Fruit fly (Drosophila melanogaster) whole organism, embryonic: ENCODE results near the gene meigo.

ENCODE experiments used
- Antp ChIP-seq: fragments of 200-800 bp; sonication (Bioruptor generic); optimal IDR thresholded peaks from 3 replicates; lab custom pipeline; 2016; ENCODE audit warnings: missing biosample characterization, missing genetic modification characterization
- B-H2 ChIP-seq: fragments of 200-800 bp; sonication (Bioruptor generic); optimal IDR thresholded peaks from 2 replicates; lab custom pipeline; 2018; ENCODE audit warnings: missing biosample characterization, mild to moderate bottlenecking, missing genetic modification characterization
- CG10267 ChIP-seq: fragments of 200-800 bp; sonication (Bioruptor generic); optimal IDR thresholded peaks from 2 replicates; lab custom pipeline; 2018; ENCODE audit warnings: missing biosample characterization, mild to moderate bottlenecking, missing genetic modification characterization, moderate library complexity
- CG10543 ChIP-seq: fragments of 200-800 bp; sonication (Bioruptor generic); optimal IDR thresholded peaks from 3 replicates; lab custom pipeline; 2017; ENCODE audit warnings: missing biosample characterization, mild to moderate bottlenecking, missing genetic modification characterization, moderate library complexity
- CG13894 ChIP-seq: fragments of 200-800 bp; sonication (Bioruptor generic); optimal IDR thresholded peaks from 3 replicates; lab custom pipeline; 2018; ENCODE audit warnings: missing biosample characterization, mild to moderate bottlenecking, missing genetic modification characterization, moderate library complexity
- CG4328 ChIP-seq: fragments of 200-800 bp; sonication (Bioruptor generic); optimal IDR thresholded peaks from 3 replicates; lab custom pipeline; 2017; ENCODE audit warnings: missing biosample characterization, missing genetic modification reagents, missing genetic modification characterization
- CG4617 ChIP-seq: fragments of 200-800 bp; sonication (Bioruptor generic); optimal IDR thresholded peaks from 3 replicates; lab custom pipeline; 2016; ENCODE audit warnings: missing biosample characterization, missing genetic modification characterization, borderline replicate concordance
- CG4730 ChIP-seq: fragments of 200-800 bp; sonication (Bioruptor generic); IDR thresholded peaks from 2 replicates; pipeline ENCODE4 v1.3.6; 2022; ENCODE audit warnings: missing biosample characterization, missing genetic modification characterization
- CG8478 ChIP-seq: fragments of >200 bp; optimal IDR thresholded peaks from 2 replicates; lab custom pipeline; 2018
- Chrac-16 ChIP-seq: fragments of 200-800 bp; sonication (Bioruptor generic); optimal IDR thresholded peaks from 3 replicates; lab custom pipeline; 2016; ENCODE audit warnings: missing biosample characterization, missing genetic modification characterization
- CoRest ChIP-seq: fragments of 200-800 bp; sonication (Bioruptor generic); optimal IDR thresholded peaks from 3 replicates; lab custom pipeline; 2018; ENCODE audit warnings: missing biosample characterization, mild to moderate bottlenecking, missing genetic modification characterization, moderate library complexity
- D ChIP-seq, 2 experiments: fragments of 200-800 bp in 1 of 2; fragments of >200 bp in 1 of 2; sonication (Bioruptor generic) in 1 of 2; optimal IDR thresholded peaks; 2 replicates in 1 of 2; 3 replicates in 1 of 2; lab custom pipeline; 2017; ENCODE audit warnings: mild to moderate bottlenecking in 1 of 2, missing biosample characterization in 1 of 2, missing genetic modification characterization in 1 of 2, missing genetic modification reagents in 1 of 2
- Fer2 ChIP-seq: fragments of 200-800 bp; sonication (Bioruptor generic); optimal IDR thresholded peaks from 2 replicates; lab custom pipeline; 2018; ENCODE audit warnings: missing biosample characterization, mild to moderate bottlenecking, missing genetic modification characterization, moderate library complexity
- HLH54F ChIP-seq: fragments of 200-800 bp; sonication (Bioruptor generic); optimal IDR thresholded peaks from 3 replicates; lab custom pipeline; 2016; ENCODE audit warnings: missing biosample characterization, missing genetic modification characterization
- Hr51 ChIP-seq, 2 experiments: fragments of 200-800 bp; sonication (Bioruptor generic); optimal IDR thresholded peaks; 2 replicates in 1 of 2; 3 replicates in 1 of 2; lab custom pipeline; 2016 to 2018; ENCODE audit warnings: missing biosample characterization in 2 of 2, missing genetic modification characterization in 2 of 2, mild to moderate bottlenecking in 1 of 2, moderate library complexity in 1 of 2
- Max ChIP-seq: fragments of 200-800 bp; sonication (Bioruptor generic); optimal IDR thresholded peaks from 2 replicates; lab custom pipeline; 2016; ENCODE audit warnings: missing biosample characterization, mild to moderate bottlenecking, missing genetic modification characterization
- Med ChIP-seq: fragments of 200-800 bp; sonication (Bioruptor generic); peaks from one replicate; lab custom pipeline; 2016; ENCODE audit warnings: missing biosample characterization, missing genetic modification characterization, mild to moderate bottlenecking, inconsistent platforms, moderate library complexity
- Mrtf ChIP-seq: fragments of 200-800 bp; sonication (Bioruptor generic); IDR thresholded peaks from 3 replicates; pipeline ENCODE4 v1.3.6; 2022; ENCODE audit warnings: missing biosample characterization, missing genetic modification characterization
- Neu2 ChIP-seq: fragments of 200-800 bp; sonication (Bioruptor generic); optimal IDR thresholded peaks from 3 replicates; lab custom pipeline; 2016; ENCODE audit warnings: missing biosample characterization, missing genetic modification characterization, borderline replicate concordance
- Nf-YA ChIP-seq: fragments of 200-800 bp; sonication (Bioruptor generic); IDR thresholded peaks from 2 replicates; pipeline ENCODE4 v1.3.6; 2022; ENCODE audit warnings: missing biosample characterization, missing genetic modification characterization
- Optix ChIP-seq: fragments of 200-800 bp; sonication (Bioruptor generic); IDR thresholded peaks from 3 replicates; pipeline ENCODE4 v1.3.6; 2022; ENCODE audit warnings: missing biosample characterization, missing genetic modification characterization
- Sry-δ ChIP-seq: fragments of 200-800 bp; sonication (Bioruptor generic); optimal IDR thresholded peaks from 2 replicates; lab custom pipeline; 2016; ENCODE audit warnings: missing biosample characterization, missing genetic modification characterization
- YL-1 ChIP-seq: fragments of 200-800 bp; sonication (Bioruptor generic); optimal IDR thresholded peaks from 3 replicates; lab custom pipeline; 2017; ENCODE audit warnings: missing biosample characterization, mild to moderate bottlenecking, missing genetic modification characterization
- ato ChIP-seq: fragments of 200-800 bp; sonication (Bioruptor generic); IDR thresholded peaks from 2 replicates; pipeline ENCODE4 v1.3.6; 2022; ENCODE audit warnings: missing biosample characterization, missing genetic modification characterization; ENCODE audit not compliant: partially characterized antibody
- bab2 ChIP-seq: fragments of 200-800 bp; sonication (Bioruptor generic); optimal IDR thresholded peaks from 2 replicates; lab custom pipeline; 2016; ENCODE audit warnings: missing biosample characterization, missing genetic modification characterization
- bsh ChIP-seq, 2 experiments: fragments of 200-800 bp; sonication (Bioruptor generic); optimal IDR thresholded peaks; 2 replicates each; lab custom pipeline; 2017 to 2018; ENCODE audit warnings: mild to moderate bottlenecking in 2 of 2, missing biosample characterization in 2 of 2, missing genetic modification characterization in 2 of 2, moderate library complexity in 1 of 2
- chm ChIP-seq: fragments of 200-800 bp; sonication (Bioruptor generic); IDR thresholded peaks from 2 replicates; pipeline ENCODE4 v1.3.6; 2022; ENCODE audit warnings: missing biosample characterization, missing genetic modification characterization
- dimm ChIP-seq: fragments of 200-800 bp; sonication (Bioruptor generic); IDR thresholded peaks from 2 replicates; pipeline ENCODE4 v1.3.6; 2022; ENCODE audit warnings: missing biosample characterization, missing genetic modification characterization
- eve ChIP-seq, 2 experiments: fragments of >200 bp; optimal IDR thresholded peaks; 2 replicates each; lab custom pipeline; 2017; ENCODE audit warnings: missing biosample characterization in 2 of 2, missing genetic modification characterization in 2 of 2
- exex ChIP-seq: fragments of 200-800 bp; sonication (Bioruptor generic); optimal IDR thresholded peaks from 4 replicates; lab custom pipeline; 2018; ENCODE audit warnings: missing biosample characterization, mild to moderate bottlenecking, missing genetic modification characterization, moderate library complexity
- eyg ChIP-seq: fragments of 200-800 bp; sonication (Bioruptor generic); optimal IDR thresholded peaks from 3 replicates; lab custom pipeline; 2016; ENCODE audit warnings: missing biosample characterization, missing genetic modification characterization
- gcm ChIP-seq: fragments of 200-800 bp; sonication (Bioruptor generic); optimal IDR thresholded peaks from 2 replicates; lab custom pipeline; 2019; ENCODE audit warnings: missing biosample characterization, mild to moderate bottlenecking, missing genetic modification characterization, moderate library complexity
- gsb ChIP-seq: fragments of 200-800 bp; sonication (Bioruptor generic); IDR thresholded peaks from 2 replicates; pipeline ENCODE4 v1.3.6; 2022; ENCODE audit warnings: missing biosample characterization, missing genetic modification characterization
- inv ChIP-seq: fragments of 200-800 bp; sonication (Bioruptor generic); IDR thresholded peaks from 2 replicates; pipeline ENCODE4 v1.3.6; 2022; ENCODE audit warnings: missing biosample characterization, missing genetic modification characterization; ENCODE audit not compliant: partially characterized antibody
- klu ChIP-seq: fragments of 200-800 bp; sonication (Bioruptor generic); IDR thresholded peaks from 2 replicates; pipeline ENCODE4 v1.3.6; 2022; ENCODE audit warnings: missing biosample characterization, missing genetic modification characterization
- kni ChIP-seq: fragments of 200-800 bp; sonication (Bioruptor generic); optimal IDR thresholded peaks from 3 replicates; lab custom pipeline; 2017; ENCODE audit warnings: mild to moderate bottlenecking, missing biosample characterization, missing genetic modification reagents, missing genetic modification characterization
- nau ChIP-seq: fragments of 200-800 bp; sonication (Bioruptor generic); optimal IDR thresholded peaks from 3 replicates; lab custom pipeline; 2017; ENCODE audit warnings: missing biosample characterization, mild to moderate bottlenecking, missing genetic modification characterization, missing genetic modification reagents
- pnt ChIP-seq: fragments of 200-800 bp; sonication (Bioruptor generic); optimal IDR thresholded peaks from 3 replicates; lab custom pipeline; 2016; ENCODE audit warnings: missing biosample characterization, missing genetic modification characterization
- ro ChIP-seq: fragments of 200-800 bp; sonication (Bioruptor generic); IDR thresholded peaks from 2 replicates; pipeline ENCODE4 v1.3.6; 2022; ENCODE audit warnings: missing biosample characterization, missing genetic modification characterization
- scrt ChIP-seq: fragments of 200-800 bp; sonication (Bioruptor generic); optimal IDR thresholded peaks from 2 replicates; lab custom pipeline; 2018; ENCODE audit warnings: missing biosample characterization, mild to moderate bottlenecking, missing genetic modification characterization, moderate library complexity
- sens-2 ChIP-seq: fragments of 200-800 bp; sonication (Bioruptor generic); IDR thresholded peaks from 2 replicates; pipeline ENCODE4 v1.3.6; 2022; ENCODE audit warnings: missing biosample characterization, missing genetic modification characterization
- sr ChIP-seq: fragments of 200-800 bp; sonication (Bioruptor generic); IDR thresholded peaks from 3 replicates; pipeline ENCODE4 v1.3.6; 2022; ENCODE audit warnings: missing biosample characterization, missing genetic modification characterization
- trh ChIP-seq: fragments of 200-800 bp; sonication (Bioruptor generic); optimal IDR thresholded peaks from 2 replicates; lab custom pipeline; 2016; ENCODE audit warnings: missing biosample characterization, missing genetic modification characterization
- vnd ChIP-seq: fragments of 200-800 bp; sonication (Bioruptor generic); IDR thresholded peaks from 3 replicates; pipeline ENCODE4 v1.3.6; 2022; ENCODE audit warnings: missing biosample characterization, missing genetic modification characterization; ENCODE audit not compliant: partially characterized antibody
- vvl ChIP-seq: fragments of 200-800 bp; sonication (Bioruptor generic); IDR thresholded peaks from 2 replicates; pipeline ENCODE4 v1.3.6; 2022; ENCODE audit warnings: missing biosample characterization, missing genetic modification characterization
- wor ChIP-seq: fragments of 200-800 bp; sonication (Bioruptor generic); IDR thresholded peaks from 2 replicates; pipeline ENCODE4 v1.3.6; 2022; ENCODE audit warnings: missing biosample characterization, missing genetic modification characterization
- zfh2 ChIP-seq: fragments of 200-800 bp; sonication (Bioruptor generic); optimal IDR thresholded peaks from 2 replicates; lab custom pipeline; 2016; ENCODE audit warnings: missing biosample characterization, missing genetic modification characterization

The meigo gene

DNA sequence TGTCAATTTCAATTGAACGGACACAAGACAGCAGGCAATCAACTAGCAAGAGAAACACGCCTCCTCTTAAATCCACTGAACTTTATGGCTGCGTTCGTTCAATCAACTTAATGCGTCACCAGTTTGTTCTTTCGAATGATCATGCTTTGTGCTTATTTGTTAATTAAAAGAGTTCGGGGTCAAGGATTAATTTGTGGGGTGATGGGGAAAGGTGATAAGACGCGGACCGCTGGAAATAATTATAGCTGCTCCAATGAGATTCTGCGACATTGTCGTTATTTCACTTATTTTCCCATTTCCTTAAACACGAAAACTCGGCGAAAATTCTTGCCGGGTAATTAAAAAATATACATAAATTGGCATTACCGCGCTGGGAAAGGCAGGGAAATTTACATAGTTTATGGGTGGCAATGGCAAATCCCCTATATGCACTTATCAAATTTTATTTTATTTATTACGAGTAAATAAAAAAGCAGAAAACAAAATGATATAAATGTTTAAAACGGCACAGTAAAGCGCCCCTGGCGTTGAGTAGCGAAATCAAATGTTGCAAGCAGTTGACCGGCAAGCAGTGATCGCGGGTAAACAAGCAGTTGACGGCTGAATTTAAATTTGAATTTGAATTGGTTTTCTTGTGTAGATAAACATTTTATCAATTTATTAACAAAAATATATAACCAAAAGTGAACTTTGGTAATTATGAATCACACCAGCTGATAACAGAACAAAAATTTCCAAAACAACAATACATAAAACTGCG, 46.5 kb downstream of the meigo start (continued):
- 0 out of 2 replicates have a peak, but pooled peaks have one; percentile 34 for TF ChIP-seq ato (GFP tag; lab: Robert Waterston, UW)
- peak; percentile 52; the same call in 1 of the 2 replicates for TF ChIP-seq sens-2 (GFP tag; lab: Robert Waterston, UW)
- peak; percentile 76 for TF ChIP-seq Max
- TF ChIP-seq D (optimal IDR thresholded peaks at IDR 0.05; lab: Kevin White, UChicago) = no peak
- TF ChIP-seq D (GFP tag; optimal IDR thresholded peaks at IDR 0.05; lab: Kevin White, UChicago) = peak; percentile 58
- TF ChIP-seq pnt (GFP tag; lab: Kevin White, UChicago) = peak; percentile 43
- no peak; the same call in 1 of the 2 replicates for TF ChIP-seq wor (GFP tag; lab: Robert Waterston, UW)

DNA sequence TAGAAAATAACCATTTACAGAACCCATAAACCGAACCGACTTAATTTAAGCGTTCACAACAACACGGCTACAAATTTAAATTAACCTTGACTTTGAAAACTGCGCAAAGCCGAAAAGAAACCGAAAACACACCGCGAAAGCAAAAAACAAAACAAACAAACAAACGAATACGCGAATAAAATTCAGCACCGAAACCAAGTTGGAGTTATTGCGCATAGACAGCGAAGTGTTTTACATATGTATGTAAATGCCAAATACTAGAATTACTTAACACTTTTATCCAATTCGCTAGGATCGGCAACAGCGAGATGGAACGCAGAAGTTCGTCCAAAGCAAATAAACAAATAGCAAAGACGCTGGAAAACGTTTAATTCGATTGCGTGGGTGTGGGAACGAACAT, 47.6 kb downstream of the meigo start:
- no peak for TF ChIP-seq Hr51 (GFP tag; optimal IDR thresholded peaks at IDR 0.05; lab: Kevin White, UChicago)
- TF ChIP-seq trh = no peak
- no peak for TF ChIP-seq CG4328 (GFP tag; lab: Kevin White, UChicago)
- peak in 1 of 2 experiments; percentile 47 for TF ChIP-seq eve (GFP tag; optimal IDR thresholded peaks at IDR 0.05; lab: Kevin White, UChicago)
- TF ChIP-seq CG4617 (GFP tag; lab: Kevin White, UChicago) = no peak
- no peak for TF ChIP-seq gsb (GFP tag; lab: Robert Waterston, UW)
- TF ChIP-seq CoRest (tag; lab: Kevin White, UChicago) = no peak
- no peak for TF ChIP-seq klu (GFP tag; lab: Robert Waterston, UW)
- TF ChIP-seq Mrtf (GFP tag; lab: Robert Waterston, UW) = no peak
- TF ChIP-seq bsh (GFP tag; optimal IDR thresholded peaks at IDR 0.05; lab: Kevin White, UChicago) = no peak
- TF ChIP-seq scrt (GFP tag; lab: Kevin White, UChicago) = no peak
- no peak for TF ChIP-seq YL-1
- TF ChIP-seq vnd (GFP tag; lab: Robert Waterston, UW) = no peak
- TF ChIP-seq chm (GFP tag; lab: Robert Waterston, UW) = no peak
- TF ChIP-seq Neu2 (GFP tag; lab: Kevin White, UChicago) = no peak
- TF ChIP-seq vvl (GFP tag; lab: Robert Waterston, UW) = 0 out of 2 replicates have a peak, but pooled peaks have one; percentile 17
- TF ChIP-seq inv = no peak
- no peak for TF ChIP-seq eyg (GFP tag; lab: Kevin White, UChicago)
- no peak for TF ChIP-seq Optix
- no peak for TF ChIP-seq HLH54F
- no peak for TF ChIP-seq Med
- TF ChIP-seq CG4730 (GFP tag; lab: Robert Waterston, UW) = no peak
- TF ChIP-seq sr (GFP tag; lab: Robert Waterston, UW) = 0 out of 3 replicates have a peak, but pooled peaks have one; percentile 16
- no peak for TF ChIP-seq Sry-δ (GFP tag; lab: Kevin White, UChicago)
- TF ChIP-seq zfh2 (GFP tag; lab: Kevin White, UChicago) = no peak
- no peak for TF ChIP-seq kni (GFP tag; lab: Kevin White, UChicago)
- no peak for TF ChIP-seq Nf-YA (GFP tag; lab: Robert Waterston, UW)
- no peak for TF ChIP-seq gcm (GFP tag; lab: Kevin White, UChicago)
- no peak for TF ChIP-seq Antp
- peak; percentile 66 for TF ChIP-seq CG13894 (tag; lab: Kevin White, UChicago)
- peak; percentile 29 for TF ChIP-seq CG10543
- TF ChIP-seq exex (tag; lab: Kevin White, UChicago) = no peak
- TF ChIP-seq CG8478 = no peak
- no peak for TF ChIP-seq ro (GFP tag; lab: Robert Waterston, UW)
- no peak for TF ChIP-seq bab2 (GFP tag; lab: Kevin White, UChicago)
- TF ChIP-seq Fer2 (tag; lab: Kevin White, UChicago) = no peak
- TF ChIP-seq dimm = no peak
- no peak for TF ChIP-seq CG10267 (tag; lab: Kevin White, UChicago)
- TF ChIP-seq B-H2 (GFP tag; lab: Kevin White, UChicago) = peak; percentile 21
- TF ChIP-seq Chrac-16 = no peak
- TF ChIP-seq nau (GFP tag; lab: Kevin White, UChicago) = no peak
